Fruit fly (Drosophila melanogaster) whole organism, embryonic: ENCODE data around the gene boil.
A peak's percentile ranks its signal among the peaks of the same experiment; 100 is the strongest.

ENCODE experiments used
- Adf1 ChIP-seq: fragments of 200-800 bp; sonication (Bioruptor generic); IDR thresholded peaks from 2 replicates; pipeline ENCODE4 v1.3.6; 2022; ENCODE audit warnings: missing biosample characterization, missing genetic modification characterization
- B-H1 ChIP-seq: fragments of 200-800 bp; sonication (Bioruptor generic); IDR thresholded peaks from 3 replicates; pipeline ENCODE4 v1.3.6; 2022; ENCODE audit warnings: missing biosample characterization, missing genetic modification characterization
- CG10654 ChIP-seq: fragments of 200-800 bp; sonication (Bioruptor generic); optimal IDR thresholded peaks from 2 replicates; lab custom pipeline; 2016; ENCODE audit warnings: missing biosample characterization, missing genetic modification characterization
- CG16779 ChIP-seq: fragments of 200-800 bp; sonication (Bioruptor generic); IDR thresholded peaks from 2 replicates; pipeline ENCODE4 v1.3.6; 2022; ENCODE audit warnings: missing biosample characterization, missing genetic modification characterization
- CG1792 ChIP-seq: fragments of 200-800 bp; sonication (Bioruptor generic); optimal IDR thresholded peaks from 2 replicates; lab custom pipeline; 2016; ENCODE audit warnings: missing biosample characterization, missing genetic modification characterization
- CG2120 ChIP-seq: fragments of 200-800 bp; sonication (Bioruptor generic); optimal IDR thresholded peaks from 3 replicates; lab custom pipeline; 2016; ENCODE audit warnings: missing biosample characterization, missing genetic modification characterization
- CG30020 ChIP-seq: fragments of 200-800 bp; optimal IDR thresholded peaks from 2 replicates; lab custom pipeline; 2019; ENCODE audit warnings: missing biosample characterization, mild to moderate bottlenecking, missing genetic modification characterization, moderate library complexity
- CG30431 ChIP-seq: fragments of 200-800 bp; sonication (Bioruptor generic); optimal IDR thresholded peaks from 2 replicates; lab custom pipeline; 2017; ENCODE audit warnings: missing biosample characterization, missing genetic modification characterization
- CG3281 ChIP-seq: fragments of 200-800 bp; sonication (Bioruptor generic); optimal IDR thresholded peaks from 3 replicates; lab custom pipeline; 2017; ENCODE audit warnings: missing biosample characterization, mild to moderate bottlenecking, missing genetic modification characterization
- CG3407 ChIP-seq: fragments of 200-800 bp; sonication (Bioruptor generic); optimal IDR thresholded peaks from 2 replicates; lab custom pipeline; 2018; ENCODE audit warnings: missing biosample characterization, mild to moderate bottlenecking, missing genetic modification characterization
- CG4282 ChIP-seq: fragments of 200-800 bp; sonication (Bioruptor generic); optimal IDR thresholded peaks from 2 replicates; lab custom pipeline; 2016; ENCODE audit warnings: missing biosample characterization, missing genetic modification characterization
- CG5180 ChIP-seq: fragments of 200-800 bp; sonication (Bioruptor generic); optimal IDR thresholded peaks from 3 replicates; lab custom pipeline; 2017; ENCODE audit warnings: missing biosample characterization, missing genetic modification characterization, mild to moderate bottlenecking, moderate library complexity, missing genetic modification reagents
- CG6683 ChIP-seq: fragments of 200-800 bp; sonication (Bioruptor generic); optimal IDR thresholded peaks from 2 replicates; lab custom pipeline; 2017; ENCODE audit warnings: missing biosample characterization, mild to moderate bottlenecking, missing genetic modification characterization, missing genetic modification reagents
- CG6689 ChIP-seq: fragments of 200-800 bp; sonication (Bioruptor generic); IDR thresholded peaks from 2 replicates; pipeline ENCODE4 v1.3.6; 2022; ENCODE audit warnings: missing biosample characterization, missing genetic modification characterization
- CG6813 ChIP-seq: fragments of 200-800 bp; sonication (Bioruptor generic); optimal IDR thresholded peaks from 2 replicates; lab custom pipeline; 2017; ENCODE audit warnings: missing biosample characterization, missing genetic modification characterization, mild to moderate bottlenecking, moderate library complexity, missing genetic modification reagents
- CG6854 ChIP-seq: fragments of 200-800 bp; sonication (Bioruptor generic); optimal IDR thresholded peaks from 3 replicates; lab custom pipeline; 2017; ENCODE audit warnings: missing biosample characterization, mild to moderate bottlenecking, missing genetic modification characterization
- Deaf1 ChIP-seq: fragments of 200-800 bp; optimal IDR thresholded peaks from 3 replicates; lab custom pipeline; 2019; ENCODE audit warnings: missing biosample characterization, mild to moderate bottlenecking, missing genetic modification characterization, moderate library complexity
- Dip3 ChIP-seq: fragments of 200-800 bp; sonication (Bioruptor generic); optimal IDR thresholded peaks from 3 replicates; lab custom pipeline; 2016; ENCODE audit warnings: missing biosample characterization, missing genetic modification characterization
- Drgx ChIP-seq: fragments of 200-800 bp; sonication (Bioruptor generic); IDR thresholded peaks from 2 replicates; pipeline ENCODE4 v1.3.6; 2022; ENCODE audit warnings: missing biosample characterization, missing genetic modification characterization
- Eip74EF ChIP-seq, 2 experiments: fragments of 200-800 bp in 1 of 2; fragments of >200 bp in 1 of 2; sonication (Bioruptor generic) in 1 of 2; optimal IDR thresholded peaks; 2 replicates each; lab custom pipeline; 2017 to 2019; ENCODE audit warnings: missing biosample characterization in 2 of 2, missing genetic modification characterization in 2 of 2, mild to moderate bottlenecking in 1 of 2, moderate library complexity in 1 of 2
- Ets65A ChIP-seq: fragments of 200-800 bp; sonication (Bioruptor generic); peaks from one replicate; lab custom pipeline; 2016; ENCODE audit warnings: missing biosample characterization, missing genetic modification characterization
- Fer2 ChIP-seq: fragments of 200-800 bp; sonication (Bioruptor generic); optimal IDR thresholded peaks from 2 replicates; lab custom pipeline; 2018; ENCODE audit warnings: missing biosample characterization, mild to moderate bottlenecking, missing genetic modification characterization, moderate library complexity
- HHEX ChIP-seq: fragments of 200-800 bp; sonication (Bioruptor generic); optimal IDR thresholded peaks from 3 replicates; lab custom pipeline; 2017; ENCODE audit warnings: missing biosample characterization, mild to moderate bottlenecking, missing genetic modification characterization, missing genetic modification reagents
- HmgZ ChIP-seq: fragments of 200-800 bp; sonication (Bioruptor generic); optimal IDR thresholded peaks from 2 replicates; lab custom pipeline; 2018; ENCODE audit warnings: missing biosample characterization, mild to moderate bottlenecking, missing genetic modification characterization
- Nf-YA ChIP-seq: fragments of 200-800 bp; sonication (Bioruptor generic); IDR thresholded peaks from 2 replicates; pipeline ENCODE4 v1.3.6; 2022; ENCODE audit warnings: missing biosample characterization, missing genetic modification characterization
- Nf-YC ChIP-seq: fragments of 200-800 bp; optimal IDR thresholded peaks from 3 replicates; lab custom pipeline; 2019; ENCODE audit warnings: missing biosample characterization, mild to moderate bottlenecking, missing genetic modification characterization, moderate library complexity
- Ptx1 ChIP-seq: fragments of 200-800 bp; sonication (Bioruptor generic); IDR thresholded peaks from 2 replicates; pipeline ENCODE4 v1.3.6; 2022; ENCODE audit warnings: missing biosample characterization, missing genetic modification characterization
- Ravus ChIP-seq: fragments of 200-800 bp; sonication (Bioruptor generic); IDR thresholded peaks from 2 replicates; pipeline ENCODE4 v1.3.6; 2022; ENCODE audit warnings: missing biosample characterization, missing genetic modification characterization
- Rfx ChIP-seq: fragments of 200-800 bp; sonication (Bioruptor generic); IDR thresholded peaks from 2 replicates; pipeline ENCODE4 v1.3.6; 2022; ENCODE audit warnings: missing biosample characterization, missing genetic modification characterization
- Vsx1 ChIP-seq: fragments of 200-800 bp; sonication (Bioruptor generic); optimal IDR thresholded peaks from 2 replicates; lab custom pipeline; 2017; ENCODE audit warnings: missing biosample characterization, mild to moderate bottlenecking, missing genetic modification characterization, missing genetic modification reagents
- Xbp1 ChIP-seq: fragments of 200-800 bp; sonication (Bioruptor generic); optimal IDR thresholded peaks from 3 replicates; lab custom pipeline; 2016; ENCODE audit warnings: missing biosample characterization, mild to moderate bottlenecking, missing genetic modification characterization
- ab ChIP-seq: fragments of 200-800 bp; sonication (Bioruptor generic); optimal IDR thresholded peaks from 2 replicates; lab custom pipeline; 2016; ENCODE audit warnings: missing biosample characterization, missing genetic modification characterization
- ato ChIP-seq: fragments of 200-800 bp; sonication (Bioruptor generic); IDR thresholded peaks from 2 replicates; pipeline ENCODE4 v1.3.6; 2022; ENCODE audit warnings: missing biosample characterization, missing genetic modification characterization; ENCODE audit not compliant: partially characterized antibody
- bcd ChIP-seq: fragments of 200-800 bp; sonication (Bioruptor generic); optimal IDR thresholded peaks from 2 replicates; lab custom pipeline; 2017; ENCODE audit warnings: missing biosample characterization, mild to moderate bottlenecking, missing genetic modification characterization
- br ChIP-seq: fragments of >200 bp; optimal IDR thresholded peaks from 2 replicates; lab custom pipeline; 2017
- danr ChIP-seq: fragments of 200-800 bp; sonication (Bioruptor generic); IDR thresholded peaks from 2 replicates; pipeline ENCODE4 v1.3.6; 2022; ENCODE audit warnings: missing biosample characterization, missing genetic modification characterization
- dysf ChIP-seq: fragments of 200-800 bp; sonication (Bioruptor generic); IDR thresholded peaks from 3 replicates; pipeline ENCODE4 v1.3.6; 2022; ENCODE audit warnings: missing biosample characterization, missing genetic modification characterization
- en ChIP-seq: fragments of 200-800 bp; sonication (Bioruptor generic); optimal IDR thresholded peaks from 2 replicates; lab custom pipeline; 2016; ENCODE audit warnings: missing biosample characterization, missing genetic modification characterization
- eyg ChIP-seq: fragments of 200-800 bp; sonication (Bioruptor generic); optimal IDR thresholded peaks from 3 replicates; lab custom pipeline; 2016; ENCODE audit warnings: missing biosample characterization, missing genetic modification characterization
- fd102C ChIP-seq: fragments of 200-800 bp; sonication (Bioruptor generic); optimal IDR thresholded peaks from 2 replicates; lab custom pipeline; 2018; ENCODE audit warnings: missing biosample characterization, mild to moderate bottlenecking, missing genetic modification characterization, moderate library complexity
- gcm ChIP-seq: fragments of 200-800 bp; sonication (Bioruptor generic); optimal IDR thresholded peaks from 2 replicates; lab custom pipeline; 2019; ENCODE audit warnings: missing biosample characterization, mild to moderate bottlenecking, missing genetic modification characterization, moderate library complexity
- jumu ChIP-seq: fragments of 200-800 bp; sonication (Bioruptor generic); optimal IDR thresholded peaks from 3 replicates; lab custom pipeline; 2016; ENCODE audit warnings: missing biosample characterization, missing genetic modification characterization
- lbe ChIP-seq: fragments of 200-800 bp; sonication (Bioruptor generic); optimal IDR thresholded peaks from 2 replicates; lab custom pipeline; 2016; ENCODE audit warnings: missing biosample characterization, mild to moderate bottlenecking, missing genetic modification characterization
- mld ChIP-seq: fragments of 200-800 bp; sonication (Bioruptor generic); IDR thresholded peaks from 3 replicates; pipeline ENCODE4 v1.3.6; 2022; ENCODE audit warnings: missing biosample characterization, missing genetic modification characterization; ENCODE audit not compliant: partially characterized antibody
- seq ChIP-seq: fragments of 200-800 bp; sonication (Bioruptor generic); IDR thresholded peaks from 2 replicates; pipeline ENCODE4 v1.3.6; 2022; ENCODE audit warnings: missing biosample characterization, missing genetic modification characterization
- stc ChIP-seq: fragments of 200-800 bp; sonication (Bioruptor generic); IDR thresholded peaks from 2 replicates; pipeline ENCODE4 v1.3.6; 2022; ENCODE audit warnings: missing biosample characterization, missing genetic modification characterization
- vfl ChIP-seq: fragments of 200-800 bp; sonication (Bioruptor generic); optimal IDR thresholded peaks from 2 replicates; lab custom pipeline; 2016; ENCODE audit warnings: missing biosample characterization, missing genetic modification characterization
- zen ChIP-seq: fragments of 200-800 bp; sonication (Bioruptor generic); optimal IDR thresholded peaks from 3 replicates; lab custom pipeline; 2018; ENCODE audit warnings: missing biosample characterization, mild to moderate bottlenecking, missing genetic modification characterization, moderate library complexity
- zf30C ChIP-seq: fragments of 200-800 bp; sonication (Bioruptor generic); optimal IDR thresholded peaks from 3 replicates; lab custom pipeline; 2018; ENCODE audit warnings: missing biosample characterization, mild to moderate bottlenecking, missing genetic modification characterization

Gene boil

dm6 chrX:4909938-4910778 is 34.7 kb downstream of the boil start (continued):
- TF ChIP-seq Ets65A (peak; percentile 100), CG6854 (GFP tag; lab: Kevin White, UChicago) (peak; percentile 100), CG5180 (GFP tag; lab: Kevin White, UChicago) (peak; percentile 95), br (lab: Kevin White, UChicago) (no peak), CG3407 (GFP tag; lab: Kevin White, UChicago) (peak; percentile 99), eyg (GFP tag; lab: Kevin White, UChicago) (peak; percentile 99), Xbp1 (GFP tag; lab: Kevin White, UChicago) (peak; percentile 100), zen (tag; lab: Kevin White, UChicago) (peak; percentile 100), Adf1 (GFP tag; lab: Robert Waterston, UW) (peak; percentile 95), Eip74EF (GFP tag; optimal IDR thresholded peaks at IDR 0.05; lab: Kevin White, UChicago) (peak in 1 of 2 experiments; percentile 99), Nf-YC (tag; lab: Kevin White, UChicago) (peak; percentile 94), CG6689 (GFP tag; lab: Robert Waterston, UW) (peak; percentile 99), Vsx1 (GFP tag; lab: Kevin White, UChicago) (peak; percentile 99), Deaf1 (tag; lab: Kevin White, UChicago) (peak; percentile 92), jumu (GFP tag; lab: Kevin White, UChicago) (peak; percentile 100), Drgx (GFP tag; lab: Robert Waterston, UW) (peak; percentile 100), HmgZ (peak; percentile 100), CG16779 (GFP tag; lab: Robert Waterston, UW) (peak; percentile 100), CG6683 (peak; percentile 99), CG30020 (tag; lab: Kevin White, UChicago) (peak; percentile 93), mld (GFP tag; lab: Robert Waterston, UW) (no peak), CG4282 (GFP tag; lab: Kevin White, UChicago) (peak; percentile 100), lbe (peak; percentile 99), ab (GFP tag; lab: Kevin White, UChicago) (peak; percentile 97), Ravus (GFP tag; lab: Robert Waterston, UW) (peak; percentile 99), bcd (GFP tag; lab: Kevin White, UChicago) (peak; percentile 100), zf30C (peak; percentile 65), Rfx (peak; percentile 100), Dip3 (GFP tag; lab: Kevin White, UChicago) (peak; percentile 100), danr (GFP tag; lab: Robert Waterston, UW) (peak; percentile 99), CG2120 (GFP tag; lab: Kevin White, UChicago) (peak; percentile 100), CG10654 (GFP tag; lab: Kevin White, UChicago) (peak; percentile 100), gcm (GFP tag; lab: Kevin White, UChicago) (peak; percentile 100), B-H1 (GFP tag; lab: Robert Waterston, UW) (peak; percentile 99), Nf-YA (GFP tag; lab: Robert Waterston, UW) (peak; percentile 99), stc (GFP tag; lab: Robert Waterston, UW) (peak; percentile 100), fd102C (GFP tag; lab: Kevin White, UChicago) (peak; percentile 98), CG1792 (GFP tag; lab: Kevin White, UChicago) (peak; percentile 99), dysf (peak; percentile 100), Ptx1 (GFP tag; lab: Robert Waterston, UW) (peak; percentile 100), Fer2 (tag; lab: Kevin White, UChicago) (peak; percentile 100), CG30431 (GFP tag; lab: Kevin White, UChicago) (peak; percentile 100), CG6813 (GFP tag; lab: Kevin White, UChicago) (peak; percentile 100), seq (GFP tag; lab: Robert Waterston, UW) (peak; percentile 100), ato (GFP tag; lab: Robert Waterston, UW) (no peak), HHEX (GFP tag; lab: Kevin White, UChicago) (peak; percentile 100), en (peak; percentile 99), CG3281 (GFP tag; lab: Kevin White, UChicago) (peak; percentile 100), vfl (GFP tag; lab: Kevin White, UChicago) (peak; percentile 100)
